Fruit fly (Drosophila melanogaster): Measurements from ENCODE around the gene CG31128.
A peak's percentile ranks its signal among the peaks of the same experiment; 100 is the strongest.

The CG31128 gene

DNA sequence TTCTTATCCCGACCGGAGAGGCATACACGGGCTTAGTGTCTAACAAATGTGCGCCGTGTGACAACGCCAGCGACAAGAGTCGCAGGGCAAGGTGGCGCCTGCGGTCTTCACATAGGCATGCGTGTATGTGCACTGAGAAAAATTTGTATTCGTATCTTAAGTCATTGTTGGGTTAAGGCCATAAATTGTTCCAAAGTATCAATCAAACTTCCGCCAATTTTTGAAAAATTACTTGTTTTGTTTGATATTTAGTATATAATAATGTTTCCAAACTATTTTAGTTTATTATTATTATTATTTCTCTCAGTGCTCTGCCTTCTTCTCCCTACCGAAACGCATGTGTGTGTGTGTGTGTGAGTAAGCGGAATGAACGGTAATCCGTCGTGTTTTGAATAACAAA lies 2.0 kb upstream of the CG31128 start (continued):
- TF ChIP-seq CG13624 (GFP tag; optimal IDR thresholded peaks at IDR 0.05) (no peak), caup (GFP tag; optimal IDR thresholded peaks at IDR 0.05; ENCODE audit: severe bottlenecking) (peak; percentile 39), Camta (GFP tag; optimal IDR thresholded peaks at IDR 0.05) (no peak), ato (GFP tag; IDR thresholded peaks at IDR 0.05; ENCODE audit: partially characterized antibody) (no peak), Dip2 (GFP tag; IDR thresholded peaks at IDR 0.05) (no peak), Atf3 (GFP tag; optimal IDR thresholded peaks at IDR 0.05) (no peak), zfh1 (GFP tag; IDR thresholded peaks at IDR 0.05) (no peak), unpg (GFP tag; optimal IDR thresholded peaks at IDR 0.05) (peak; percentile 24), lbe (GFP tag; optimal IDR thresholded peaks at IDR 0.05) (no peak), CG14441 (GFP tag; IDR thresholded peaks at IDR 0.05) (0 out of 2 replicates have a peak, but pooled peaks have one; percentile 9), CG8290 (GFP tag; optimal IDR thresholded peaks at IDR 0.05) (no peak), CG8290 (tag; optimal IDR thresholded peaks at IDR 0.05) (no peak), amos (GFP tag; IDR thresholded peaks at IDR 0.05; ENCODE audit: partially characterized antibody) (no peak), bcd (GFP tag; optimal IDR thresholded peaks at IDR 0.05) (peak; percentile 38), CG14965 (GFP tag; optimal IDR thresholded peaks at IDR 0.05; ENCODE audit: borderline replicate concordance) (no peak), Hmr (GFP tag; optimal IDR thresholded peaks at IDR 0.05) (peak; percentile 56), Fer1 (GFP tag; optimal IDR thresholded peaks at IDR 0.05) (peak; percentile 65), CG33557 (GFP tag; optimal IDR thresholded peaks at IDR 0.05) (no peak), fd3F (GFP tag; optimal IDR thresholded peaks at IDR 0.05) (no peak), CG1024 (GFP tag; IDR thresholded peaks at IDR 0.05) (no peak), fd96Cb (tag; optimal IDR thresholded peaks at IDR 0.05) (peak; percentile 17), wek (GFP tag; optimal IDR thresholded peaks at IDR 0.05) (no peak), D (optimal IDR thresholded peaks at IDR 0.05) (no peak), D (GFP tag; optimal IDR thresholded peaks at IDR 0.05) (no peak), kay (GFP tag; optimal IDR thresholded peaks at IDR 0.05) (no peak), CG7372 (GFP tag; IDR thresholded peaks at IDR 0.05) (no peak), Dek (tag; optimal IDR thresholded peaks at IDR 0.05) (peak; percentile 31), ap (GFP tag; IDR thresholded peaks at IDR 0.05) (no peak), emc (GFP tag; optimal IDR thresholded peaks at IDR 0.05) (no peak), CG6683 (GFP tag; optimal IDR thresholded peaks at IDR 0.05) (no peak), insv (GFP tag; optimal IDR thresholded peaks at IDR 0.05) (no peak), NfI (GFP tag; optimal IDR thresholded peaks at IDR 0.05) (peak; percentile 4), ken (GFP tag; IDR thresholded peaks at IDR 0.05) (no peak), cwo (GFP tag; optimal IDR thresholded peaks at IDR 0.05) (peak; percentile 34), CG11560 (tag; IDR thresholded peaks at IDR 0.05) (no peak), CrebB (tag; optimal IDR thresholded peaks at IDR 0.05) (no peak), CG2202 (tag; optimal IDR thresholded peaks at IDR 0.05) (no peak), CG6813 (GFP tag; optimal IDR thresholded peaks at IDR 0.05) (no peak), CG8388 (GFP tag; optimal IDR thresholded peaks at IDR 0.05) (no peak), Doc2 (GFP tag; IDR thresholded peaks at IDR 0.05) (no peak), CG33213 (GFP tag; optimal IDR thresholded peaks at IDR 0.05) (no peak), E2f1 (GFP tag; IDR thresholded peaks at IDR 0.05) (no peak), Bgb (GFP tag; IDR thresholded peaks at IDR 0.05; ENCODE audit: partially characterized antibody) (no peak), CG32767 (GFP tag; IDR thresholded peaks at IDR 0.05) (no peak), CG9609 (GFP tag; optimal IDR thresholded peaks at IDR 0.05) (no peak), Dad (GFP tag; optimal IDR thresholded peaks at IDR 0.05) (no peak), Deaf1 (tag; optimal IDR thresholded peaks at IDR 0.05) (peak; percentile 2), ftz-f1 (GFP tag; optimal IDR thresholded peaks at IDR 0.05) (no peak), HLH3B (GFP tag; IDR thresholded peaks at IDR 0.05) (0 out of 2 replicates have a peak, but pooled peaks have one; percentile 27), Kr (GFP tag; optimal IDR thresholded peaks at IDR 0.05) (no peak), Nf-YC (tag; optimal IDR thresholded peaks at IDR 0.05) (no peak)

Data from whole organism, embryonic.